Worm (Caenorhabditis elegans) whole organism, mixed stage, embryonic: ENCODE data around the gene cav-1.

Experiments
- ceh-39 ChIP-seq: fragments of 150-350 bp; optimal IDR thresholded peaks from 2 replicates; lab custom pipeline; 2014; ENCODE audit warnings: missing biosample characterization, missing genetic modification characterization
- elt-3 ChIP-seq: fragments of 150-350 bp; optimal IDR thresholded peaks from 2 replicates; lab custom pipeline; 2014; ENCODE audit warnings: missing biosample characterization, missing genetic modification characterization
- flh-1 ChIP-seq: fragments of 200-800 bp; sonication (Bioruptor generic); optimal IDR thresholded peaks from 2 replicates; lab custom pipeline; 2018; ENCODE audit warnings: mild to moderate bottlenecking, missing genetic modification characterization, moderate library complexity, missing compliant biosample characterization
- lin-13 ChIP-seq: fragments of 150-350 bp; optimal IDR thresholded peaks from 2 replicates; lab custom pipeline; 2014; ENCODE audit warnings: missing biosample characterization, missing genetic modification characterization
- mep-1 ChIP-seq: fragments of 150-350 bp; optimal IDR thresholded peaks from 2 replicates; lab custom pipeline; 2017; ENCODE audit warnings: missing biosample characterization, missing genetic modification reagents, missing genetic modification characterization, inconsistent platforms
- nhr-2 ChIP-seq: fragments of 150-350 bp; optimal IDR thresholded peaks from 2 replicates; lab custom pipeline; 2014; ENCODE audit warnings: missing biosample characterization, missing genetic modification characterization
- nhr-237 ChIP-seq: fragments of 150-350 bp; optimal IDR thresholded peaks from 2 replicates; lab custom pipeline; 2014; ENCODE audit warnings: missing biosample characterization, missing genetic modification characterization
- pha-4 ChIP-seq: fragments of 150-350 bp; optimal IDR thresholded peaks from 2 replicates; lab custom pipeline; 2018; ENCODE audit warnings: missing biosample characterization, missing genetic modification reagents, missing genetic modification characterization
- sem-2 ChIP-seq: fragments of 200-800 bp; sonication (Bioruptor generic); optimal IDR thresholded peaks from 2 replicates; lab custom pipeline; 2018; ENCODE audit warnings: mild to moderate bottlenecking, missing genetic modification characterization, missing compliant biosample characterization
- snpc-4 ChIP-seq: fragments of 150-350 bp; optimal IDR thresholded peaks from 2 replicates; lab custom pipeline; 2014; ENCODE audit warnings: missing biosample characterization, missing genetic modification characterization
- sptf-1 ChIP-seq: sonication (generic microtip); optimal IDR thresholded peaks from 2 replicates; lab custom pipeline; 2017; ENCODE audit warnings: mild to moderate bottlenecking, missing genetic modification characterization, moderate library complexity, missing compliant biosample characterization
- unc-120 ChIP-seq: sonication (generic microtip); optimal IDR thresholded peaks from 2 replicates; lab custom pipeline; 2017; ENCODE audit warnings: missing genetic modification characterization, missing compliant biosample characterization; ENCODE audit not compliant: poor library complexity, severe bottlenecking
- unc-62 ChIP-seq: fragments of 150-350 bp; optimal IDR thresholded peaks from 2 replicates; lab custom pipeline; 2014; ENCODE audit warnings: missing biosample characterization, missing genetic modification reagents, missing genetic modification characterization

DNA sequence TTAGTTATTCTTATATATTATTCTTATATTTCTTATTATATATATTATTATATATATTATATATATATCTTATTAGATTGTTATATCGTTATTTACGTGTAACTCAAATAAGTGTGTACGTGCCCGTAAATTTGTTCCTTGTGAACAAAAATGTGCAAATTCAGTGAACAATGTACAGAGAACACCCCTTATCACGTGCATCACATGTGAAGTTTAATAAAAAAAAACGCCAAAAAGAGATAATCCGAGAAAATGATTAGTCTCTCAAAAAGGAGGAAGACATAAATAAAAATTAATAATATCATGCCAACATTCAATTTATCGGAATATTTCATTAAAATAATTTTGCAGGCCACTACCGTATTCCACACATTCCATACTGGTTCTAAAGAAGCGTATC lies 27.4 kb downstream of the cav-1 start:
- TF ChIP-seq elt-3 (tag; lab: Kevin White, UChicago) (no peak), unc-62 (GFP tag; lab: Kevin White, UChicago) (no peak), snpc-4 (tag; lab: Kevin White, UChicago) (no peak), nhr-237 (no peak), flh-1 (GFP tag; lab: Kevin White, UChicago) (no peak), sem-2 (GFP tag; lab: Kevin White, UChicago) (no peak), ceh-39 (tag; lab: Kevin White, UChicago) (no peak), mep-1 (tag; lab: Kevin White, UChicago) (no peak), lin-13 (tag; lab: Kevin White, UChicago) (no peak), pha-4 (tag; lab: Kevin White, UChicago) (no peak), unc-120 (tag; lab: Kevin White, UChicago) (no peak), sptf-1 (tag; lab: Kevin White, UChicago) (no peak), nhr-2 (tag; lab: Kevin White, UChicago) (no peak)
